Worm (Caenorhabditis elegans): ENCODE results near the gene F25H9.6.
"Not testable (repeated sequence)": the region's sequence is repeated elsewhere in the genome, so short reads cannot be mapped to it uniquely, and the experiment has no call there.

DNA sequence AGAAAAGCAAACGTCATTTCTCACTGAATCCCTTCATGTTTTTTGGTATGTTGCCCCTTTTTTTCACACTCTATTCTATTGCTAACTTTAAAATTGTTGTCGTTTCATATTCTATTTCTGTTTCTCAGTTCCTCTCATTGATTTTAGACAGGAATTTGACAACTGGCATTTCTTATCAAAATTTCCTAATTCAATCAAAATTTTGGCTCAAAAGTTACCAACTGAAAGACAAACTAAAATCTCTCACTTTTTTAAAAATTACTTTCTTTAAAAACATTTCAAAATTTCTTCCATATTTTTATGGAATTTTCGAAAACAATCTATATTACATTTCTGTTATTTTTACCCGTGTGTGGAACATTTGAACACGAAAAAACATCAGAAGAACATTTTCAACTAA, 24.6 kb downstream of the F25H9.6 start, which contains the start of gene Y2H9A.6:
- TF ChIP-seq nfya-1 (tag; optimal IDR thresholded peaks at IDR 0.05; ENCODE audit: borderline replicate concordance, insufficient read depth); mel-28 (tag; optimal IDR thresholded peaks at IDR 0.05; ENCODE audit: borderline replicate concordance); ets-4 (GFP tag; optimal IDR thresholded peaks at IDR 0.05); pha-4 (tag; optimal IDR thresholded peaks at IDR 0.05); ztf-18 (tag; optimal IDR thresholded peaks at IDR 0.05); nhr-179 (tag; optimal IDR thresholded peaks at IDR 0.05); dpl-1 (GFP tag; optimal IDR thresholded peaks at IDR 0.05): not testable (repeated sequence)
